Worm (Caenorhabditis elegans): ENCODE data around the gene Y67D8B.5.

The Y67D8B.5 gene

ce11 chrIV:3202111-3202510 lies at the start of gene Y67D8B.5, which contains the start of gene Y67D8B.3:
TSS of gene Y67D8B.5 (plus strand) at chrIV:3202343.
TSS of gene Y67D8B.3 (minus strand) at chrIV:3202211.
- no peak for TF ChIP-seq scrt-1 (GFP tag; IDR thresholded peaks at IDR 0.05)
- TF ChIP-seq ama-1 (optimal IDR thresholded peaks at IDR 0.05) = no peak
- TF ChIP-seq F13C5.2 (tag; optimal IDR thresholded peaks at IDR 0.05) = no peak
- no peak for TF ChIP-seq tbx-11 (GFP tag; IDR thresholded peaks at IDR 0.05)
- no peak for TF ChIP-seq aly-1 (tag; optimal IDR thresholded peaks at IDR 0.05)
- no peak for TF ChIP-seq B0310.2 (tag; optimal IDR thresholded peaks at IDR 0.05)
- TF ChIP-seq tbx-37 (GFP tag; conservative IDR thresholded peaks at IDR 0.05) = no peak
- TF ChIP-seq sea-1 (GFP tag; conservative IDR thresholded peaks at IDR 0.05) = no peak
- TF ChIP-seq hnd-1 (tag; optimal IDR thresholded peaks at IDR 0.05) = no peak
- TF ChIP-seq tra-4 (tag; optimal IDR thresholded peaks at IDR 0.05) = no peak
- TF ChIP-seq flt-1 (GFP tag; IDR thresholded peaks at IDR 0.05) = no peak
- TF ChIP-seq ceh-36 (tag; optimal IDR thresholded peaks at IDR 0.05) = no peak
- no peak for TF ChIP-seq hmbx-1 (tag; optimal IDR thresholded peaks at IDR 0.05)
- no peak for TF ChIP-seq ets-7 (tag; optimal IDR thresholded peaks at IDR 0.05)
- TF ChIP-seq ceh-13 (GFP tag; optimal IDR thresholded peaks at IDR 0.05) = no peak
- no peak for TF ChIP-seq pes-1 (GFP tag; IDR thresholded peaks at IDR 0.05)
- no peak for TF ChIP-seq hmg-4 (GFP tag; optimal IDR thresholded peaks at IDR 0.05)

DNA sequence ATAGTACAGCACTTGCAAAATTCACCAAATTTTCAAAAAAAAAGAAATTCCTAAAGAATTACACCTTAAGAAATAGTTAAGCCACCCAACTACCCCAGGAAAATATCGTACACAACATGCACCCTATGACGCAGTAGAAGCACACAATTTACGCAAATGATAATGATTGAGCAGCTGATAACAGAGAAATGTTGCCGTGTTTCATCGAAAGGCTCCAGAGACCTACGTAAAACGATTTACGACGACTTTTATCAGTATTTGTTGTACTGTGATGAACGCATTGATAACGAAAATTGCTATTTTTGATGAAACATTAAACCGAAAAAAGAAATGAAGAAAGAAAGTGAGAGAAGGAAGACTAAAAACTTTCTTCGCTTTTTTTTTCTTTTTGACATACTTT lies 44.0 kb upstream of the Y67D8B.5 start:
- TF ChIP-seq ets-7 (tag; optimal IDR thresholded peaks at IDR 0.05) (no peak), tbx-11 (GFP tag; IDR thresholded peaks at IDR 0.05) (no peak), flt-1 (GFP tag; IDR thresholded peaks at IDR 0.05) (no peak), pes-1 (GFP tag; IDR thresholded peaks at IDR 0.05) (no peak), hmg-4 (GFP tag; optimal IDR thresholded peaks at IDR 0.05) (no peak), F13C5.2 (tag; optimal IDR thresholded peaks at IDR 0.05) (no peak), ceh-13 (GFP tag; optimal IDR thresholded peaks at IDR 0.05) (no peak), aly-1 (tag; optimal IDR thresholded peaks at IDR 0.05) (no peak), scrt-1 (GFP tag; IDR thresholded peaks at IDR 0.05) (no peak), sea-1 (GFP tag; conservative IDR thresholded peaks at IDR 0.05) (no peak), tbx-37 (GFP tag; conservative IDR thresholded peaks at IDR 0.05) (no peak), hmbx-1 (tag; optimal IDR thresholded peaks at IDR 0.05) (no peak), hnd-1 (tag; optimal IDR thresholded peaks at IDR 0.05) (no peak), tra-4 (tag; optimal IDR thresholded peaks at IDR 0.05) (no peak)

ce11 chrIV:3160785-3161184 lies 41.4 kb upstream of the Y67D8B.5 start:
- peak; percentile 48 for TF ChIP-seq F13C5.2 (tag; optimal IDR thresholded peaks at IDR 0.05)
- no peak for TF ChIP-seq pes-1 (GFP tag; IDR thresholded peaks at IDR 0.05)
- TF ChIP-seq B0310.2 (tag; optimal IDR thresholded peaks at IDR 0.05) = no peak
- TF ChIP-seq tbx-37 (GFP tag; conservative IDR thresholded peaks at IDR 0.05) = 0 out of 2 replicates have a peak, but pooled peaks have one; percentile 13
- TF ChIP-seq tra-4 (tag; optimal IDR thresholded peaks at IDR 0.05) = no peak
- TF ChIP-seq hnd-1 (tag; optimal IDR thresholded peaks at IDR 0.05) = no peak
- TF ChIP-seq aly-1 (tag; optimal IDR thresholded peaks at IDR 0.05) = no peak

ce11 chrIV:3163562-3163961 lies 38.6 kb upstream of the Y67D8B.5 start:
- TF ChIP-seq hmbx-1 (tag; optimal IDR thresholded peaks at IDR 0.05) = no peak
- TF ChIP-seq scrt-1 (GFP tag; IDR thresholded peaks at IDR 0.05) = no peak
- no peak for TF ChIP-seq pes-1 (GFP tag; IDR thresholded peaks at IDR 0.05)
- no peak for TF ChIP-seq hnd-1 (tag; optimal IDR thresholded peaks at IDR 0.05)
- no peak for TF ChIP-seq tbx-37 (GFP tag; conservative IDR thresholded peaks at IDR 0.05)
- TF ChIP-seq ceh-36 (tag; optimal IDR thresholded peaks at IDR 0.05) = no peak
- no peak for TF ChIP-seq F13C5.2 (tag; optimal IDR thresholded peaks at IDR 0.05)
- TF ChIP-seq tbx-11 (GFP tag; IDR thresholded peaks at IDR 0.05) = no peak
- TF ChIP-seq tra-4 (tag; optimal IDR thresholded peaks at IDR 0.05) = no peak
- TF ChIP-seq ama-1 (optimal IDR thresholded peaks at IDR 0.05) = no peak
- no peak for TF ChIP-seq ceh-13 (GFP tag; optimal IDR thresholded peaks at IDR 0.05)
- TF ChIP-seq aly-1 (tag; optimal IDR thresholded peaks at IDR 0.05) = no peak
- TF ChIP-seq hmg-4 (GFP tag; optimal IDR thresholded peaks at IDR 0.05) = no peak
- TF ChIP-seq flt-1 (GFP tag; IDR thresholded peaks at IDR 0.05) = no peak
- TF ChIP-seq sea-1 (GFP tag; conservative IDR thresholded peaks at IDR 0.05) = no peak
- TF ChIP-seq B0310.2 (tag; optimal IDR thresholded peaks at IDR 0.05) = no peak
- no peak for TF ChIP-seq ets-7 (tag; optimal IDR thresholded peaks at IDR 0.05)

DNA sequence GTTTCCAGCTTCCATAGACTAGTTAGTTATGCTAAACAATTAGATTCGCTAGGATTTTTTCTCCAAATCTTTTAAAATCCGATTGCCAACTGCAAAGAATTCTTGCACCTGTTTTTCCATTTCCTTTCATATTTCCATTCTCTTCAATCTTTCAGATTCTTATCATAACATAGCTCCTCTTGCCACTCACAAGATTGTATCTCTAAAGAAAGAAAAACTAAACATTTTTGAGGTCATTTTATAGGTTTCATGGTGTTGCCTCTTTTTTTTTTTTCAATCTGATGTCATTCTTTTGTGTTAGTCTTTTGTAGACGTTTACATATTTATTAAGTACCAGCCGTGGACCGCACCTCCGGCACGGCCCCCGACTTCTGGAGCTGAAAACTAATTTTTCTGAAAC lies 36.8 kb upstream of the Y67D8B.5 start:
- TF ChIP-seq B0310.2 (tag; optimal IDR thresholded peaks at IDR 0.05) = no peak
- no peak for TF ChIP-seq aly-1 (tag; optimal IDR thresholded peaks at IDR 0.05)
- no peak for TF ChIP-seq sea-1 (GFP tag; conservative IDR thresholded peaks at IDR 0.05)
- TF ChIP-seq ceh-13 (GFP tag; optimal IDR thresholded peaks at IDR 0.05) = no peak
- no peak for TF ChIP-seq tbx-37 (GFP tag; conservative IDR thresholded peaks at IDR 0.05)
- no peak for TF ChIP-seq flt-1 (GFP tag; IDR thresholded peaks at IDR 0.05)
- TF ChIP-seq F13C5.2 (tag; optimal IDR thresholded peaks at IDR 0.05) = no peak

DNA sequence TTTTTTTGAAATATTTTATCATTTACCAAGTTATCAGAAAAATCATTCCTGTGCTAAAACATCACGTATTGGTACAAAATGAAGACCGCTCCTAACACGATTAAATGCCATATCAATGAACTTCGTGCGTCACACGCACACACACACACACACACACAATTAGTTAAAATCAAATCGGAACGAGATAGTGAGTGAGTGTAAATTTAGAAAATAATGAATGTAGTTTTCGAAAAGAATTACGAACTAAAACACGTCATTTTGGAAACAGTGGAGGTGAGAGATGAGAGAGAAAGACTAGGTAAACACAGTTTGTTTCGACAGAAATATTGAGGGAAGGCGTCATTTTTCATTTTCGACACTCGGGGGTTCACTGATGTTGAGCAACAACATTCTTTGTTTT lies 35.2 kb upstream of the Y67D8B.5 start:
- TF ChIP-seq tra-4 (tag; optimal IDR thresholded peaks at IDR 0.05) = no peak
- TF ChIP-seq ama-1 (optimal IDR thresholded peaks at IDR 0.05) = no peak
- TF ChIP-seq hnd-1 (tag; optimal IDR thresholded peaks at IDR 0.05) = no peak
- TF ChIP-seq tbx-11 (GFP tag; IDR thresholded peaks at IDR 0.05) = no peak
- no peak for TF ChIP-seq sea-1 (GFP tag; conservative IDR thresholded peaks at IDR 0.05)

DNA sequence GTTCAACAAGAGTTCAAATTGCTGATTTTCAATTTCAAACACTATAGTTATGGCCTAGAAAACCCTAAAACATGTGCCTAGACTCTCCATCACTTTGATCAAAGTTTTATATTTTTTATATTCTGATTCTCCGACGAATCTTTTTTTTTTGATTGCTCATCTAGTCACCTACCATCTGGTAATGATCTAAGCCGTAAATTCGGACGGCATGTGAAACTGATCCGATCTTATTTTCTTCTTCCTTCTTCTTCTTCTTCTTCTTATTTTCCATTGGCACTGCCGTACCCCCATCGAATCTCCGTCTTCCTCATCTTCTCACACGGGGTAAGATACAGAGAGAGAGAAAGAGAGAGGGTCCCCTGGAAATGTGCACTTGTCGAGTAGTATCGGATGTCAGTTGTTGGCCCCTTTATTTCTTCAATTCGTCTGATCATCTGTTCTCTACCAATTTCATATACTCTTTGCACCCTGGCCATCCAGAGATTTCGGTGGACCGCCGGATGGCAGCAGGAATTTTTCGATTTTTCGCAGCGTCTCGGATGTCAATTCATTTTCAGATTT lies 33.4 kb upstream of the Y67D8B.5 start:
- TF ChIP-seq ceh-36 (tag; optimal IDR thresholded peaks at IDR 0.05) = no peak
- no peak for TF ChIP-seq scrt-1 (GFP tag; IDR thresholded peaks at IDR 0.05)
- TF ChIP-seq F13C5.2 (tag; optimal IDR thresholded peaks at IDR 0.05) = no peak
- TF ChIP-seq tbx-11 (GFP tag; IDR thresholded peaks at IDR 0.05) = no peak
- no peak for TF ChIP-seq ets-7 (tag; optimal IDR thresholded peaks at IDR 0.05)
- TF ChIP-seq ceh-13 (GFP tag; optimal IDR thresholded peaks at IDR 0.05) = no peak
- no peak for TF ChIP-seq ama-1 (optimal IDR thresholded peaks at IDR 0.05)
- no peak for TF ChIP-seq flt-1 (GFP tag; IDR thresholded peaks at IDR 0.05)
- no peak for TF ChIP-seq hnd-1 (tag; optimal IDR thresholded peaks at IDR 0.05)
- no peak for TF ChIP-seq sea-1 (GFP tag; conservative IDR thresholded peaks at IDR 0.05)
- no peak for TF ChIP-seq hmbx-1 (tag; optimal IDR thresholded peaks at IDR 0.05)
- no peak for TF ChIP-seq aly-1 (tag; optimal IDR thresholded peaks at IDR 0.05)
- no peak for TF ChIP-seq B0310.2 (tag; optimal IDR thresholded peaks at IDR 0.05)

Data from whole organism, early embryonic.